Worm (Caenorhabditis elegans): ENCODE data around the gene lipl-4.

DNA sequence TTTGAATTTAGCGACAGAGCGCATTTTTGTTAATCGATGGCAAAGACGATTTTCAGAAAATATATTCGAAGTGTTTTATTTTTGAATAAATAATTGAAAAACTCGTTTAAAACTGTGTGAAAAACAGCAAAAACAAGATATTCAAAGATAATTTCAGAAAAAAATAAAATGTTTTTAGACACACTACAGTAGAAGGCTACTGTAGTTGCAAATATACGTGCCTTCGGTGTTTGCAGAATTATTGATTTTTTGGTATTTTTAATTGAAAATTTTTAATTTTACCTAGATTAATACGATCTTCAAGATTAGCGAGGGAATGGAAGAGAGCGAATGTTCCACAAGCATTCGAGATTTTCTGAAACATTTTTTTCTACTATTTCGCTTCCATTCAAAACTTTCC lies 39.3 kb upstream of the lipl-4 start:
- TF ChIP-seq nhr-25 (tag; optimal IDR thresholded peaks at IDR 0.05) (no peak), pqm-1 (tag; optimal IDR thresholded peaks at IDR 0.05) (no peak), nhr-77 (tag; optimal IDR thresholded peaks at IDR 0.05) (no peak), nfya-1 (tag; optimal IDR thresholded peaks at IDR 0.05; ENCODE audit: insufficient read depth) (no peak), nhr-237 (tag; optimal IDR thresholded peaks at IDR 0.05) (no peak), nhr-23 (tag; optimal IDR thresholded peaks at IDR 0.05) (no peak), pha-4 (tag; optimal IDR thresholded peaks at IDR 0.05) (no peak), unc-62 (GFP tag; optimal IDR thresholded peaks at IDR 0.05) (no peak), nhr-76 (tag; optimal IDR thresholded peaks at IDR 0.05) (no peak), ztf-11 (tag; optimal IDR thresholded peaks at IDR 0.05) (no peak), nhr-11 (tag; optimal IDR thresholded peaks at IDR 0.05) (no peak), ama-1 (optimal IDR thresholded peaks at IDR 0.05) (no peak), elt-2 (tag; optimal IDR thresholded peaks at IDR 0.05) (no peak)
